Worm (Caenorhabditis elegans) whole organism, early embryonic: ENCODE data around the gene paqr-2.

Source experiments
- B0310.2 ChIP-seq: sonication (generic microtip); optimal IDR thresholded peaks from 2 replicates; lab custom pipeline; 2016; ENCODE audit warnings: mild to moderate bottlenecking, missing genetic modification characterization, missing compliant biosample characterization
- aly-1 ChIP-seq: sonication (generic microtip); optimal IDR thresholded peaks from 2 replicates; lab custom pipeline; 2016; ENCODE audit warnings: missing genetic modification characterization, missing compliant biosample characterization
- ama-1 ChIP-seq: fragments of 150-350 bp; optimal IDR thresholded peaks from 2 replicates; lab custom pipeline; 2014
- ceh-13 ChIP-seq: fragments of 200-800 bp; sonication (Bioruptor generic); optimal IDR thresholded peaks from 2 replicates; lab custom pipeline; 2018; ENCODE audit warnings: mild to moderate bottlenecking, missing genetic modification characterization, missing compliant biosample characterization
- flt-1 ChIP-seq: fragments of 200-800 bp; sonication (Bioruptor generic); IDR thresholded peaks from 2 replicates; pipeline ENCODE4 v1.3.6; 2022; ENCODE audit warnings: missing genetic modification characterization, missing compliant biosample characterization
- hmbx-1 ChIP-seq: sonication (generic microtip); optimal IDR thresholded peaks from 2 replicates; lab custom pipeline; 2016; ENCODE audit warnings: mild to moderate bottlenecking, missing genetic modification characterization, missing compliant biosample characterization
- hmg-4 ChIP-seq: fragments of 200-800 bp; sonication (Bioruptor generic); optimal IDR thresholded peaks from 2 replicates; lab custom pipeline; 2018; ENCODE audit warnings: mild to moderate bottlenecking, missing genetic modification characterization, missing compliant biosample characterization
- scrt-1 ChIP-seq: fragments of 200-800 bp; sonication (Bioruptor generic); IDR thresholded peaks from 2 replicates; pipeline ENCODE4 v1.3.6; 2022; ENCODE audit warnings: missing genetic modification characterization, missing compliant biosample characterization
- tra-4 ChIP-seq: sonication (generic microtip); optimal IDR thresholded peaks from 2 replicates; lab custom pipeline; 2017; ENCODE audit warnings: missing genetic modification characterization, missing compliant biosample characterization

- no peak for TF ChIP-seq ceh-13 (GFP tag; lab: Kevin White, UChicago)
- TF ChIP-seq hmg-4 (GFP tag; lab: Kevin White, UChicago): no peak
- TF ChIP-seq flt-1: no peak
- no peak for TF ChIP-seq aly-1
- TF ChIP-seq scrt-1 (GFP tag; lab: Robert Waterston, UW): no peak
- TF ChIP-seq ama-1: no peak
- TF ChIP-seq B0310.2 (tag; lab: Kevin White, UChicago): no peak
- TF ChIP-seq hmbx-1 (tag; lab: Kevin White, UChicago): no peak
- TF ChIP-seq tra-4 (tag; lab: Kevin White, UChicago): no peak
Observed at ce11 chrIII:5404998-5405397, 25.3 kb upstream of the paqr-2 start.
